Worm (Caenorhabditis elegans): ENCODE data around the gene ndua-8.

DNA sequence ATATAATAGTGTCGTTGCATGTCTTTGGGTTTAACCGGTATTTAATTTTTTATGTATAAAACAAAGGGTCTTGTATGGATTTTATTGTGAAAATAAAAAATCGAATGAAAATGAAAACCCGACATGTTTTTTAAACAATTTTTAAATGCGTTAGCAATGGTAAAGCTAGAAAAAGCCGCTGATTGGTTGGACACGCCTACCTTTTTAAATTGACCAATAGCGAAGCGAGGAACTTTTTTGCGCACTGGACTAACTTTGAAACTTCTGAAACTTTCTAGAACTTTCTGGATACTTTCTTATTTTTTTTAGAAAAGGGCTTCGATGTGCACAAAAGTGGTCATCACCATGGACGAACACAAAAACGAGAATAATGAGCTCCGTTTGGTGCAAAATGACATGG is 17.4 kb downstream of the ndua-8 start:
- TF ChIP-seq nhr-77 (tag; optimal IDR thresholded peaks at IDR 0.05) (no peak), fkh-10 (GFP tag; optimal IDR thresholded peaks at IDR 0.05) (no peak), nhr-76 (tag; optimal IDR thresholded peaks at IDR 0.05) (no peak), nhr-237 (tag; optimal IDR thresholded peaks at IDR 0.05) (no peak), nhr-25 (tag; optimal IDR thresholded peaks at IDR 0.05; ENCODE audit: borderline replicate concordance, insufficient read depth) (no peak), lin-39 (tag; optimal IDR thresholded peaks at IDR 0.05) (no peak), F49E8.2 (tag; optimal IDR thresholded peaks at IDR 0.05; ENCODE audit: borderline replicate concordance) (no peak), lin-15B (tag; optimal IDR thresholded peaks at IDR 0.05) (no peak), lsy-2 (tag; optimal IDR thresholded peaks at IDR 0.05) (no peak), lim-7 (GFP tag; IDR thresholded peaks at IDR 0.05) (no peak), nhr-10 (tag; optimal IDR thresholded peaks at IDR 0.05) (no peak), lir-3 (tag; optimal IDR thresholded peaks at IDR 0.05) (no peak)

All from whole organism, L4 larva.